Fruit fly (Drosophila melanogaster): ENCODE data around the gene CG9098.

CG9098 gene

dm6 chr2L:5972005-5972404, 40.1 kb downstream of the CG9098 start (continued):
- TF ChIP-seq dmrt11E (tag; optimal IDR thresholded peaks at IDR 0.05), result peak; percentile 17
- TF ChIP-seq CG16863 (GFP tag; optimal IDR thresholded peaks at IDR 0.05), result peak; percentile 16
- TF ChIP-seq vvl (GFP tag; IDR thresholded peaks at IDR 0.05), result peak; percentile 42; the same call in 1 of the 2 replicates
- no peak for TF ChIP-seq pho (GFP tag; optimal IDR thresholded peaks at IDR 0.05)
- TF ChIP-seq sima (GFP tag; optimal IDR thresholded peaks at IDR 0.05), result no peak
- 0 out of 2 replicates have a peak, but pooled peaks have one; percentile 36 for TF ChIP-seq CG1024 (GFP tag; IDR thresholded peaks at IDR 0.05)
- no peak for TF ChIP-seq hbn (GFP tag; IDR thresholded peaks at IDR 0.05; ENCODE audit: partially characterized antibody)
- TF ChIP-seq Kr (GFP tag; optimal IDR thresholded peaks at IDR 0.05), result no peak
- peak; percentile 27 for TF ChIP-seq ATbp (GFP tag; optimal IDR thresholded peaks at IDR 0.05)
- TF ChIP-seq CG18599 (GFP tag; optimal IDR thresholded peaks at IDR 0.05), result peak; percentile 49
- TF ChIP-seq chif (GFP tag; optimal IDR thresholded peaks at IDR 0.05), result peak in 1 of 2 experiments; percentile 40
- peak; percentile 34 for TF ChIP-seq CG2678 (tag; optimal IDR thresholded peaks at IDR 0.05)
- no peak for TF ChIP-seq usp (GFP tag; optimal IDR thresholded peaks at IDR 0.05)
- no peak for TF ChIP-seq CG12659 (GFP tag; optimal IDR thresholded peaks at IDR 0.05)
- TF ChIP-seq CG4730 (GFP tag; IDR thresholded peaks at IDR 0.05), result 0 out of 2 replicates have a peak, but pooled peaks have one; percentile 10
- TF ChIP-seq yki (optimal IDR thresholded peaks at IDR 0.05), result no peak
- TF ChIP-seq CG7928 (GFP tag; optimal IDR thresholded peaks at IDR 0.05), result no peak
- peak; percentile 43 for TF ChIP-seq CG11504 (tag; optimal IDR thresholded peaks at IDR 0.05)
- peak; percentile 5 for TF ChIP-seq CG18262 (tag; optimal IDR thresholded peaks at IDR 0.05)
- peak; percentile 43 for TF ChIP-seq Blimp-1 (GFP tag; optimal IDR thresholded peaks at IDR 0.05)
- no peak for TF ChIP-seq nerfin-2 (GFP tag; IDR thresholded peaks at IDR 0.05; ENCODE audit: partially characterized antibody)
- no peak for TF ChIP-seq CG8290 (GFP tag; optimal IDR thresholded peaks at IDR 0.05)
- TF ChIP-seq CG8290 (tag; optimal IDR thresholded peaks at IDR 0.05), result peak in 1 of 2 experiments; percentile 60
- TF ChIP-seq E2f2 (GFP tag; IDR thresholded peaks at IDR 0.05), result peak; percentile 36; the same call in 1 of the 2 replicates
- peak; percentile 73; the same call in 2 of the 3 replicates for TF ChIP-seq so (GFP tag; IDR thresholded peaks at IDR 0.05)
- peak; percentile 50 for TF ChIP-seq CG10366 (GFP tag; IDR thresholded peaks at IDR 0.05)
- TF ChIP-seq hth (optimal IDR thresholded peaks at IDR 0.05), result no peak
- TF ChIP-seq Med (GFP tag), result peak; percentile 91
- TF ChIP-seq CG1647 (GFP tag; optimal IDR thresholded peaks at IDR 0.05), result peak; percentile 33
- TF ChIP-seq ttk (GFP tag; IDR thresholded peaks at IDR 0.05), result peak; percentile 39; the same call in 1 of the 2 replicates
- peak; percentile 53 for TF ChIP-seq grau (tag; optimal IDR thresholded peaks at IDR 0.05)
- peak; percentile 40; the same call in 1 of the 2 replicates for TF ChIP-seq CG32767 (GFP tag; IDR thresholded peaks at IDR 0.05)
- no peak for TF ChIP-seq fd64A (GFP tag; optimal IDR thresholded peaks at IDR 0.05)
- peak in 1 of 2 experiments; percentile 8 for TF ChIP-seq Pdp1 (GFP tag; optimal IDR thresholded peaks at IDR 0.05)
- peak; percentile 76 for TF ChIP-seq tgo (GFP tag; IDR thresholded peaks at IDR 0.05)
- TF ChIP-seq CG16815 (GFP tag; optimal IDR thresholded peaks at IDR 0.05), result peak; percentile 9
- peak; percentile 35 for TF ChIP-seq nmo (GFP tag; optimal IDR thresholded peaks at IDR 0.05)
- no peak; the same call in 1 of the 2 replicates for TF ChIP-seq ara (GFP tag; IDR thresholded peaks at IDR 0.05)
- TF ChIP-seq dm (GFP tag; optimal IDR thresholded peaks at IDR 0.05), result no peak
- peak; percentile 77 for TF ChIP-seq lmd (GFP tag; IDR thresholded peaks at IDR 0.05)
- peak; percentile 8 for TF ChIP-seq CG13624 (GFP tag; optimal IDR thresholded peaks at IDR 0.05)
- TF ChIP-seq HLH54F (GFP tag; optimal IDR thresholded peaks at IDR 0.05), result no peak
- no peak for TF ChIP-seq gcm (GFP tag; optimal IDR thresholded peaks at IDR 0.05)
- TF ChIP-seq gce (GFP tag; IDR thresholded peaks at IDR 0.05), result 0 out of 3 replicates have a peak, but pooled peaks have one; percentile 12
- TF ChIP-seq tx (GFP tag; optimal IDR thresholded peaks at IDR 0.05), result no peak
- TF ChIP-seq Optix (GFP tag; IDR thresholded peaks at IDR 0.05), result no peak
- no peak for TF ChIP-seq fu2 (GFP tag; optimal IDR thresholded peaks at IDR 0.05)
- no peak for TF ChIP-seq CG4854 (GFP tag; optimal IDR thresholded peaks at IDR 0.05)
- TF ChIP-seq Mad (GFP tag; optimal IDR thresholded peaks at IDR 0.05), result peak; percentile 9
- TF ChIP-seq CG11695 (GFP tag; IDR thresholded peaks at IDR 0.05), result peak; percentile 40; the same call in 2 of the 3 replicates
- peak; percentile 19 for TF ChIP-seq CG18619 (GFP tag; optimal IDR thresholded peaks at IDR 0.05)
- no peak for TF ChIP-seq kah (GFP tag; optimal IDR thresholded peaks at IDR 0.05)

All from whole organism, embryonic.